Worm (Caenorhabditis elegans): ENCODE measurements around the gene fbxa-25.

The fbxa-25 gene

ce11 chrIII:1311367-1311766 lies 37.9 kb downstream of the fbxa-25 start:
- TF ChIP-seq unc-62 (GFP tag; optimal IDR thresholded peaks at IDR 0.05) = no peak

DNA sequence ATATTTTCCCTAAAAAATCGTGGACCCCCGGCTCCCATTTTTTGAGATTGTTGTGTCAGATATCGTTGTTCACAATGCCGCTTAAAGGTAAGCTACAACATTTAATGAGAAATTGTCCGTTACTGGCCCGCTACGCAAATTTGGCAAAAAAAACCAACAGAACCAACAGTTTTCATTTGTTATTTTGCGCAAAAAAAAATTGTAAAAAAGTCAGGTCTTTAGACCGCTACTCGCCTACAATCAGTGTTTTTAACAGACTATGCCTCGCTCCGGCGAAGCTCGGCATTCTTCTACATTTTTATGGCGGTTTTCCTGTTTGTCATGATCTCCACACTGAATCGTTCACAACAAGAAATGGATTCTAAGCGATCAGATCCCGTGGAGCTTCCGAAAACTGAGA lies 40.4 kb downstream of the fbxa-25 start, which contains the start of gene Y82E9BL.12:
Gene Y82E9BL.12, plus strand, starts transcription at position 301 of the 400 bp plus-strand sequence.
- TF ChIP-seq unc-62 (GFP tag; optimal IDR thresholded peaks at IDR 0.05) = no peak

DNA sequence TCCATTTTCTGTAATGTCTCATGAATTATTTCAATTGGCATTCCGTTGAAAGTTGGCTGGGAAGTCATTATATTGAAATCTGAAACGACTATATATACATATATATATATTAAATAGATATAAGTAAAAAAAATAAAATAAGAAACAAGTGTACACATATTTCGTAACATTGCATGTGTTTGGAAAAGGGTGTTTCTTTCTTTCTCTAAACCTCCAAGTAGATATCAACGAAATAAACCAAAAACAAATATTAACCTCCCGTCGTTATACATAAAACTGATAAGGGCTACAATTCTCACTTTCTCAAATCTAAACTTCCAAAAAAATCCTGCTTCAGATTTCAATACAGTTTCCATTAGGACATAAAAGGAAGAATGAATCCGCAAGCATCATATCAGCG lies 41.0 kb downstream of the fbxa-25 start, which contains the start of gene fbxa-79:
Gene fbxa-79, minus strand, starts transcription at position 86 of the 400 bp plus-strand sequence.
- no peak for TF ChIP-seq unc-62 (GFP tag; optimal IDR thresholded peaks at IDR 0.05)

DNA sequence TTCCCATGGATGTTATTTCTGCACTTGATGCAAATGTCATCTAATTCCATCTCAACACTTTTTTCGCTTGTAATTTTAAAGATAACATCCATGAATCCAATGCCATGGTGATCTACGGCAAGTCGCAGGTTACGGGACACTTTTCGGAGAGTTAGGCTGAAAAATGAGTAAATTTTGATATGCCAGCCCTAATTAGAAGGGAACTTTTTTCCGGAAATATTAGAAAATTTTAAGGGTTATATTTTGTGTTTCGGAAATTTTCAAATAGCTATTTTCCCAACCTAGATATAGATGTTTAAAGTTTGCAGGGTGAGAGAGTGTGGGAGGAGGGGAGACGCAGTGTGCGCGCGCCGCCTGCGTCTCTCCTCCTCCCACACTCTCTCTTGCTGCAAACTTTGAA lies 41.9 kb downstream of the fbxa-25 start:
- TF ChIP-seq unc-62 (GFP tag; optimal IDR thresholded peaks at IDR 0.05) = no peak

ce11 chrIII:1303414-1303813 lies 45.8 kb downstream of the fbxa-25 start, which contains the start of gene fbxa-75:
fbxa-75 (plus strand) TSS chrIII:1303714.
- TF ChIP-seq unc-62 (GFP tag; optimal IDR thresholded peaks at IDR 0.05) = no peak

Measured in whole organism, dauer.